Fruit fly (Drosophila melanogaster) whole organism, embryonic: ENCODE results near the gene Eip63E.

Source experiments
- Awh ChIP-seq: fragments of 200-800 bp; sonication (Bioruptor generic); IDR thresholded peaks from 2 replicates; pipeline ENCODE4, ENCODE4 v1.3.6; 2022; ENCODE audit warnings: missing biosample characterization, missing genetic modification characterization
- Bgb ChIP-seq: fragments of 200-800 bp; sonication (Bioruptor generic); IDR thresholded peaks from 2 replicates; pipeline ENCODE4 v1.3.6; 2022; ENCODE audit warnings: missing biosample characterization, missing genetic modification characterization; ENCODE audit not compliant: partially characterized antibody
- Bteb2 ChIP-seq: fragments of 200-800 bp; sonication (Bioruptor generic); optimal IDR thresholded peaks from 2 replicates; lab custom pipeline; 2016; ENCODE audit warnings: missing biosample characterization, missing genetic modification characterization
- CG10267 ChIP-seq: fragments of 200-800 bp; sonication (Bioruptor generic); optimal IDR thresholded peaks from 2 replicates; lab custom pipeline; 2018; ENCODE audit warnings: missing biosample characterization, mild to moderate bottlenecking, missing genetic modification characterization, moderate library complexity
- CG10654 ChIP-seq: fragments of 200-800 bp; sonication (Bioruptor generic); optimal IDR thresholded peaks from 2 replicates; lab custom pipeline; 2016; ENCODE audit warnings: missing biosample characterization, missing genetic modification characterization
- CG10979 ChIP-seq: fragments of 200-800 bp; sonication (Bioruptor generic); optimal IDR thresholded peaks from 2 replicates; lab custom pipeline; 2018; ENCODE audit warnings: missing biosample characterization, mild to moderate bottlenecking, missing genetic modification characterization, moderate library complexity
- CG12236 ChIP-seq: fragments of 200-800 bp; sonication (Bioruptor generic); optimal IDR thresholded peaks from 2 replicates; lab custom pipeline; 2016; ENCODE audit warnings: missing biosample characterization, missing genetic modification characterization
- CG1233 ChIP-seq: fragments of 200-800 bp; sonication (Bioruptor generic); optimal IDR thresholded peaks from 4 replicates; lab custom pipeline; 2018; ENCODE audit warnings: missing biosample characterization, mild to moderate bottlenecking, missing genetic modification characterization
- CG12744 ChIP-seq: fragments of 200-800 bp; sonication (Bioruptor generic); optimal IDR thresholded peaks from 2 replicates; lab custom pipeline; 2016; ENCODE audit warnings: missing biosample characterization, missing genetic modification characterization
- CG15011 ChIP-seq: fragments of 200-800 bp; sonication (Bioruptor generic); optimal IDR thresholded peaks from 3 replicates; lab custom pipeline; 2018; ENCODE audit warnings: missing biosample characterization, mild to moderate bottlenecking, missing genetic modification characterization
- CG15479 ChIP-seq: fragments of 200-800 bp; sonication (Bioruptor generic); optimal IDR thresholded peaks from 3 replicates; lab custom pipeline; 2019; ENCODE audit warnings: missing biosample characterization, mild to moderate bottlenecking, missing genetic modification characterization, moderate library complexity
- CG16863 ChIP-seq: fragments of 200-800 bp; sonication (Bioruptor generic); optimal IDR thresholded peaks from 3 replicates; lab custom pipeline; 2016; ENCODE audit warnings: missing biosample characterization, missing genetic modification characterization
- CG31365 ChIP-seq: fragments of 200-800 bp; sonication (Bioruptor generic); optimal IDR thresholded peaks from 2 replicates; lab custom pipeline; 2018; ENCODE audit warnings: missing biosample characterization, mild to moderate bottlenecking, missing genetic modification characterization
- CG3726 ChIP-seq: fragments of 200-800 bp; sonication (Bioruptor generic); IDR thresholded peaks from 3 replicates; pipeline ENCODE4, ENCODE4 v1.3.6; 2022; ENCODE audit warnings: missing biosample characterization, missing genetic modification characterization
- CG43689 ChIP-seq: fragments of 200-800 bp; sonication (Bioruptor generic); IDR thresholded peaks from 2 replicates; pipeline ENCODE4 v1.3.6; 2022; ENCODE audit warnings: missing biosample characterization, missing genetic modification characterization
- CG4617 ChIP-seq: fragments of 200-800 bp; sonication (Bioruptor generic); optimal IDR thresholded peaks from 3 replicates; lab custom pipeline; 2016; ENCODE audit warnings: missing biosample characterization, missing genetic modification characterization, borderline replicate concordance
- CG7928 ChIP-seq: fragments of 200-800 bp; sonication (Bioruptor generic); optimal IDR thresholded peaks from 2 replicates; lab custom pipeline; 2017; ENCODE audit warnings: missing biosample characterization, mild to moderate bottlenecking, missing genetic modification characterization
- CG7963 ChIP-seq: fragments of 200-800 bp; sonication (Bioruptor generic); IDR thresholded peaks from 3 replicates; pipeline ENCODE4 v1.3.6; 2022; ENCODE audit warnings: missing biosample characterization, missing genetic modification characterization; ENCODE audit not compliant: partially characterized antibody
- CG8924 ChIP-seq: fragments of 200-800 bp; optimal IDR thresholded peaks from 3 replicates; lab custom pipeline; 2019; ENCODE audit warnings: missing biosample characterization, mild to moderate bottlenecking, missing genetic modification characterization, moderate library complexity
- Dad ChIP-seq: fragments of 200-800 bp; sonication (Bioruptor generic); optimal IDR thresholded peaks from 3 replicates; lab custom pipeline; 2016; ENCODE audit warnings: missing biosample characterization, missing genetic modification characterization
- Deaf1 ChIP-seq: fragments of 200-800 bp; optimal IDR thresholded peaks from 3 replicates; lab custom pipeline; 2019; ENCODE audit warnings: missing biosample characterization, mild to moderate bottlenecking, missing genetic modification characterization, moderate library complexity
- Dp ChIP-seq: fragments of 200-800 bp; sonication (Bioruptor generic); optimal IDR thresholded peaks from 2 replicates; lab custom pipeline; 2018; ENCODE audit warnings: missing biosample characterization, mild to moderate bottlenecking, missing genetic modification characterization, moderate library complexity
- Ets65A ChIP-seq: fragments of 200-800 bp; sonication (Bioruptor generic); peaks from one replicate; lab custom pipeline; 2016; ENCODE audit warnings: missing biosample characterization, missing genetic modification characterization
- Fer1 ChIP-seq: fragments of 200-800 bp; sonication (Bioruptor generic); optimal IDR thresholded peaks from 2 replicates; lab custom pipeline; 2017; ENCODE audit warnings: missing biosample characterization, mild to moderate bottlenecking, missing genetic modification characterization
- HLH4C ChIP-seq: fragments of 200-800 bp; sonication (Bioruptor generic); IDR thresholded peaks from 3 replicates; pipeline ENCODE4 v1.3.6; 2022; ENCODE audit warnings: missing biosample characterization, missing genetic modification characterization; ENCODE audit not compliant: partially characterized antibody
- Kr ChIP-seq: fragments of 200-800 bp; sonication (Bioruptor generic); optimal IDR thresholded peaks from 2 replicates; lab custom pipeline; 2017; ENCODE audit warnings: missing biosample characterization, mild to moderate bottlenecking, missing genetic modification characterization
- Lpt ChIP-seq: fragments of >200 bp; optimal IDR thresholded peaks from 2 replicates; lab custom pipeline; 2018; ENCODE audit warnings: missing biosample characterization, missing genetic modification characterization
- NFAT ChIP-seq: fragments of 200-800 bp; sonication (Bioruptor generic); IDR thresholded peaks from 2 replicates; pipeline ENCODE4 v1.3.6; 2022; ENCODE audit warnings: missing biosample characterization, missing genetic modification characterization
- Nf-YA ChIP-seq: fragments of 200-800 bp; sonication (Bioruptor generic); IDR thresholded peaks from 2 replicates; pipeline ENCODE4 v1.3.6; 2022; ENCODE audit warnings: missing biosample characterization, missing genetic modification characterization
- Nf-YB ChIP-seq: fragments of 200-800 bp; sonication (Bioruptor generic); optimal IDR thresholded peaks from 3 replicates; lab custom pipeline; 2019; ENCODE audit warnings: missing biosample characterization, mild to moderate bottlenecking, missing genetic modification characterization, moderate library complexity
- Opbp ChIP-seq: fragments of 200-800 bp; sonication (Bioruptor generic); IDR thresholded peaks from 3 replicates; pipeline ENCODE4 v1.3.6; 2022; ENCODE audit warnings: missing biosample characterization, missing genetic modification characterization; ENCODE audit not compliant: partially characterized antibody
- Tbp ChIP-seq: fragments of >200 bp; optimal IDR thresholded peaks from 2 replicates; lab custom pipeline; 2018; ENCODE audit warnings: missing biosample characterization, missing genetic modification characterization
- cas ChIP-seq: fragments of 200-800 bp; sonication (Bioruptor generic); IDR thresholded peaks from 2 replicates; pipeline ENCODE4 v1.3.6; 2022; ENCODE audit warnings: missing biosample characterization, missing genetic modification characterization
- chif ChIP-seq, 2 experiments: fragments of 200-800 bp; sonication (Bioruptor generic); optimal IDR thresholded peaks; 3 replicates each; lab custom pipeline; 2016; ENCODE audit warnings: missing biosample characterization in 2 of 2, missing genetic modification characterization in 2 of 2
- chinmo ChIP-seq: fragments of 200-800 bp; sonication (Bioruptor generic); IDR thresholded peaks from 4 replicates; pipeline ENCODE4 v1.3.6; 2022; ENCODE audit warnings: missing biosample characterization, missing genetic modification characterization; ENCODE audit not compliant: partially characterized antibody
- croc ChIP-seq: fragments of 200-800 bp; sonication (Bioruptor generic); conservative IDR thresholded peaks from 3 replicates; pipeline ENCODE4 v1.3.6; 2022; ENCODE audit warnings: missing biosample characterization, missing genetic modification characterization
- fd102C ChIP-seq: fragments of 200-800 bp; sonication (Bioruptor generic); optimal IDR thresholded peaks from 2 replicates; lab custom pipeline; 2018; ENCODE audit warnings: missing biosample characterization, mild to moderate bottlenecking, missing genetic modification characterization, moderate library complexity
- gcm ChIP-seq: fragments of 200-800 bp; sonication (Bioruptor generic); optimal IDR thresholded peaks from 2 replicates; lab custom pipeline; 2019; ENCODE audit warnings: missing biosample characterization, mild to moderate bottlenecking, missing genetic modification characterization, moderate library complexity
- gem ChIP-seq: fragments of 200-800 bp; sonication (Bioruptor generic); optimal IDR thresholded peaks from 2 replicates; lab custom pipeline; 2019; ENCODE audit warnings: missing biosample characterization, mild to moderate bottlenecking, missing genetic modification characterization, moderate library complexity
- lbe ChIP-seq: fragments of 200-800 bp; sonication (Bioruptor generic); optimal IDR thresholded peaks from 2 replicates; lab custom pipeline; 2016; ENCODE audit warnings: missing biosample characterization, mild to moderate bottlenecking, missing genetic modification characterization
- mirr ChIP-seq: fragments of 200-800 bp; sonication (Bioruptor generic); optimal IDR thresholded peaks from 3 replicates; lab custom pipeline; 2018; ENCODE audit warnings: missing biosample characterization, mild to moderate bottlenecking, missing genetic modification characterization
- mld ChIP-seq: fragments of 200-800 bp; sonication (Bioruptor generic); IDR thresholded peaks from 3 replicates; pipeline ENCODE4 v1.3.6; 2022; ENCODE audit warnings: missing biosample characterization, missing genetic modification characterization; ENCODE audit not compliant: partially characterized antibody
- pb ChIP-seq: fragments of 200-800 bp; sonication (Bioruptor generic); optimal IDR thresholded peaks from 3 replicates; lab custom pipeline; 2016; ENCODE audit warnings: missing biosample characterization, missing genetic modification characterization
- pfk ChIP-seq: fragments of 200-800 bp; sonication (Bioruptor generic); optimal IDR thresholded peaks from 2 replicates; lab custom pipeline; 2018; ENCODE audit warnings: missing biosample characterization, mild to moderate bottlenecking, missing genetic modification characterization, moderate library complexity
- pum ChIP-seq: fragments of 200-800 bp; sonication (Bioruptor generic); optimal IDR thresholded peaks from 2 replicates; lab custom pipeline; 2016; ENCODE audit warnings: missing biosample characterization, missing genetic modification characterization
- sqz ChIP-seq: fragments of 200-800 bp; sonication (Bioruptor generic); optimal IDR thresholded peaks from 3 replicates; lab custom pipeline; 2018; ENCODE audit warnings: missing biosample characterization, mild to moderate bottlenecking, missing genetic modification characterization
- stc ChIP-seq: fragments of 200-800 bp; sonication (Bioruptor generic); IDR thresholded peaks from 2 replicates; pipeline ENCODE4 v1.3.6; 2022; ENCODE audit warnings: missing biosample characterization, missing genetic modification characterization
- tna ChIP-seq: fragments of 200-800 bp; sonication (Bioruptor generic); IDR thresholded peaks from 2 replicates; pipeline ENCODE4 v1.3.6; 2022; ENCODE audit warnings: missing biosample characterization, missing genetic modification characterization; ENCODE audit not compliant: partially characterized antibody
- zen2 ChIP-seq: fragments of 200-800 bp; sonication (Bioruptor generic); IDR thresholded peaks from 3 replicates; pipeline ENCODE4 v1.3.6; 2022; ENCODE audit warnings: missing biosample characterization, missing genetic modification characterization; ENCODE audit not compliant: partially characterized antibody
- zfh2 ChIP-seq: fragments of 200-800 bp; sonication (Bioruptor generic); optimal IDR thresholded peaks from 2 replicates; lab custom pipeline; 2016; ENCODE audit warnings: missing biosample characterization, missing genetic modification characterization

Gene Eip63E

DNA sequence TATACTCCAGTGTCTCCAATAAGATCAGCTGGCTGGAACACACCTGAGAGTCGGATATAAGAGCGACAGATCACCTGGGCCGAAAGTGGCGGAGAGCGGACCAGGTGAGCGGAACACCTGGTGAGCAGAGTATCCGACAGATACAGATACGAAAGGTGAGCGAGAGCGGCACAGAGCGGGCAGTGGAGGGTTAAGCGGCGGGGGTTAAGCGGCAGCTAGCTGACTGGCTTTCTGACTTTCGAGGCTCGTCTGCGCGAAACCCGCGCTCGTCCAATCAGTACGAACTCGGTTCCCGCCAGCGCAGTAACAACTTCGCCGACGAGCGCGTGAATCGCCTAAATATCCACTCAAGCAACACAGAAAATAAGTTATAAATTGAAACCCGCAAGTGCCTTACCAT, 110.5 kb downstream of the Eip63E start, which contains the start of gene dar1 (continued):
- TF ChIP-seq mirr (no peak), Bteb2 (GFP tag; lab: Kevin White, UChicago) (no peak), CG15011 (no peak), cas (no peak), croc (GFP tag; lab: Robert Waterston, UW) (no peak), tna (GFP tag; lab: Robert Waterston, UW) (no peak), CG3726 (GFP tag; lab: Robert Waterston, UW) (no peak), CG7963 (GFP tag; lab: Robert Waterston, UW) (0 out of 3 replicates have a peak, but pooled peaks have one; percentile 40), Nf-YA (GFP tag; lab: Robert Waterston, UW) (peak; percentile 60; the same call in 1 of the 2 replicates), Deaf1 (tag; lab: Kevin White, UChicago) (peak; percentile 80), CG15479 (GFP tag; lab: Kevin White, UChicago) (no peak), Lpt (GFP tag; lab: Kevin White, UChicago) (no peak), Dad (GFP tag; lab: Kevin White, UChicago) (no peak), HLH4C (peak; percentile 25; the same call in 1 of the 3 replicates), gcm (no peak), Bgb (GFP tag; lab: Robert Waterston, UW) (peak; percentile 32; the same call in 1 of the 2 replicates), Kr (GFP tag; lab: Kevin White, UChicago) (no peak), Nf-YB (GFP tag; lab: Kevin White, UChicago) (peak; percentile 96), lbe (GFP tag; lab: Kevin White, UChicago) (peak; percentile 8), gem (no peak), NFAT (no peak), Opbp (0 out of 3 replicates have a peak, but pooled peaks have one; percentile 54), CG8924 (tag; lab: Kevin White, UChicago) (no peak), zen2 (peak; percentile 72), CG7928 (GFP tag; lab: Kevin White, UChicago) (no peak), zfh2 (GFP tag; lab: Kevin White, UChicago) (no peak), Dp (GFP tag; lab: Kevin White, UChicago) (no peak), Tbp (GFP tag; lab: Kevin White, UChicago) (no peak), CG10267 (tag; lab: Kevin White, UChicago) (no peak), fd102C (GFP tag; lab: Kevin White, UChicago) (no peak), CG4617 (GFP tag; lab: Kevin White, UChicago) (no peak), CG31365 (tag; lab: Kevin White, UChicago) (no peak), mld (GFP tag; lab: Robert Waterston, UW) (no peak), chif (GFP tag; optimal IDR thresholded peaks at IDR 0.05; lab: Kevin White, UChicago) (no peak), pfk (GFP tag; lab: Kevin White, UChicago) (no peak), CG12744 (GFP tag; lab: Kevin White, UChicago) (no peak), pb (GFP tag; lab: Kevin White, UChicago) (no peak), Awh (GFP tag; lab: Robert Waterston, UW) (no peak), Fer1 (GFP tag; lab: Kevin White, UChicago) (no peak), stc (GFP tag; lab: Robert Waterston, UW) (peak; percentile 14; the same call in 1 of the 2 replicates), sqz (GFP tag; lab: Kevin White, UChicago) (no peak), pum (GFP tag; lab: Kevin White, UChicago) (no peak), CG1233 (no peak), Ets65A (GFP tag; lab: Kevin White, UChicago) (no peak), CG16863 (no peak), CG10654 (no peak), CG10979 (tag; lab: Kevin White, UChicago) (no peak), chinmo (peak; percentile 77; the same call in 2 of the 4 replicates), CG12236 (GFP tag; lab: Kevin White, UChicago) (no peak), CG43689 (GFP tag; lab: Robert Waterston, UW) (0 out of 2 replicates have a peak, but pooled peaks have one; percentile 13)
